Fruit fly (Drosophila melanogaster) whole organism, prepupa: ENCODE measurements around the gene kat-60L1.

Experiments used
- CG10669 ChIP-seq: fragments of 200-800 bp; sonication (Bioruptor generic); optimal IDR thresholded peaks from 3 replicates; lab custom pipeline; 2018; ENCODE audit warnings: missing biosample characterization, mild to moderate bottlenecking, missing genetic modification characterization, moderate library complexity
- CG11762 ChIP-seq: fragments of 200-800 bp; sonication (Bioruptor generic); optimal IDR thresholded peaks from 3 replicates; lab custom pipeline; 2016; ENCODE audit warnings: missing biosample characterization, missing genetic modification characterization; ENCODE audit not compliant: insufficient read depth
- CG15336 ChIP-seq: fragments of 200-800 bp; sonication (Bioruptor generic); IDR thresholded peaks from 2 replicates; pipeline ENCODE4 v1.3.6; 2022; ENCODE audit warnings: missing biosample characterization, missing genetic modification characterization
- CG34406 ChIP-seq: fragments of 200-800 bp; sonication (Bioruptor generic); optimal IDR thresholded peaks from 3 replicates; lab custom pipeline; 2016; ENCODE audit warnings: missing biosample characterization, missing genetic modification characterization
- CG6276 ChIP-seq: fragments of 200-800 bp; sonication (Bioruptor generic); optimal IDR thresholded peaks from 2 replicates; lab custom pipeline; 2017; ENCODE audit warnings: missing biosample characterization, mild to moderate bottlenecking, missing genetic modification characterization
- CG6792 ChIP-seq: fragments of 200-800 bp; sonication (Bioruptor generic); optimal IDR thresholded peaks from 3 replicates; lab custom pipeline; 2016; ENCODE audit warnings: missing biosample characterization, missing genetic modification characterization
- CG8632 ChIP-seq: fragments of 200-800 bp; sonication (Bioruptor generic); optimal IDR thresholded peaks from 3 replicates; lab custom pipeline; 2016; ENCODE audit warnings: missing biosample characterization, missing genetic modification characterization
- Eip78C ChIP-seq: fragments of 200-800 bp; sonication (Bioruptor generic); peaks from one replicate; lab custom pipeline; 2016; ENCODE audit warnings: missing biosample characterization, missing genetic modification characterization
- Hr39 ChIP-seq: fragments of 200-800 bp; sonication (Bioruptor generic); optimal IDR thresholded peaks from 2 replicates; lab custom pipeline; 2016; ENCODE audit warnings: missing biosample characterization, missing genetic modification characterization
- Hr4 ChIP-seq: fragments of 200-800 bp; sonication (Bioruptor generic); optimal IDR thresholded peaks from 3 replicates; lab custom pipeline; 2016; ENCODE audit warnings: missing biosample characterization, missing genetic modification characterization
- Lpt ChIP-seq: fragments of 200-800 bp; sonication (Bioruptor generic); optimal IDR thresholded peaks from 3 replicates; lab custom pipeline; 2016; ENCODE audit warnings: missing biosample characterization, missing genetic modification characterization
- OdsH ChIP-seq: fragments of 200-800 bp; sonication (Bioruptor generic); optimal IDR thresholded peaks from 3 replicates; lab custom pipeline; 2016; ENCODE audit warnings: missing biosample characterization, missing genetic modification characterization
- Sox102F ChIP-seq: fragments of 200-800 bp; sonication (Bioruptor generic); optimal IDR thresholded peaks from 2 replicates; lab custom pipeline; 2016; ENCODE audit warnings: missing biosample characterization, mild to moderate bottlenecking, missing genetic modification characterization
- Sox14 ChIP-seq: fragments of 200-800 bp; sonication (Bioruptor generic); optimal IDR thresholded peaks from 3 replicates; lab custom pipeline; 2016; ENCODE audit warnings: missing biosample characterization, missing genetic modification characterization
- acj6 ChIP-seq: fragments of 200-800 bp; sonication (Bioruptor generic); optimal IDR thresholded peaks from 3 replicates; lab custom pipeline; 2016; ENCODE audit warnings: missing biosample characterization, missing genetic modification characterization
- cyc ChIP-seq: fragments of 200-800 bp; sonication (Bioruptor generic); optimal IDR thresholded peaks from 3 replicates; lab custom pipeline; 2016; ENCODE audit warnings: missing biosample characterization, missing genetic modification characterization
- dsx ChIP-seq: fragments of 200-800 bp; optimal IDR thresholded peaks from 3 replicates; lab custom pipeline; 2019; ENCODE audit warnings: missing biosample characterization, mild to moderate bottlenecking, missing genetic modification characterization, moderate library complexity; ENCODE audit not compliant: poor library complexity, severe bottlenecking
- esn ChIP-seq: fragments of 200-800 bp; sonication (Bioruptor generic); optimal IDR thresholded peaks from 2 replicates; lab custom pipeline; 2016; ENCODE audit warnings: missing biosample characterization, mild to moderate bottlenecking, missing genetic modification characterization, moderate library complexity
- net ChIP-seq: fragments of 200-800 bp; sonication (Bioruptor generic); optimal IDR thresholded peaks from 3 replicates; lab custom pipeline; 2016; ENCODE audit warnings: missing biosample characterization, missing genetic modification characterization
- ss ChIP-seq, 2 experiments: fragments of 200-800 bp; sonication (Bioruptor generic); optimal IDR thresholded peaks; 2 replicates in 1 of 2; 3 replicates in 1 of 2; lab custom pipeline; 2017 to 2018; ENCODE audit warnings: mild to moderate bottlenecking in 2 of 2, missing biosample characterization in 2 of 2, missing genetic modification characterization in 2 of 2, moderate library complexity in 1 of 2
- svp ChIP-seq: fragments of 200-800 bp; sonication (Bioruptor generic); peaks from one replicate; lab custom pipeline; 2016; ENCODE audit warnings: missing biosample characterization, missing genetic modification characterization
- topi ChIP-seq: fragments of 200-800 bp; sonication (Bioruptor generic); optimal IDR thresholded peaks from 3 replicates; lab custom pipeline; 2016; ENCODE audit warnings: missing biosample characterization, missing genetic modification characterization

Gene kat-60L1

DNA sequence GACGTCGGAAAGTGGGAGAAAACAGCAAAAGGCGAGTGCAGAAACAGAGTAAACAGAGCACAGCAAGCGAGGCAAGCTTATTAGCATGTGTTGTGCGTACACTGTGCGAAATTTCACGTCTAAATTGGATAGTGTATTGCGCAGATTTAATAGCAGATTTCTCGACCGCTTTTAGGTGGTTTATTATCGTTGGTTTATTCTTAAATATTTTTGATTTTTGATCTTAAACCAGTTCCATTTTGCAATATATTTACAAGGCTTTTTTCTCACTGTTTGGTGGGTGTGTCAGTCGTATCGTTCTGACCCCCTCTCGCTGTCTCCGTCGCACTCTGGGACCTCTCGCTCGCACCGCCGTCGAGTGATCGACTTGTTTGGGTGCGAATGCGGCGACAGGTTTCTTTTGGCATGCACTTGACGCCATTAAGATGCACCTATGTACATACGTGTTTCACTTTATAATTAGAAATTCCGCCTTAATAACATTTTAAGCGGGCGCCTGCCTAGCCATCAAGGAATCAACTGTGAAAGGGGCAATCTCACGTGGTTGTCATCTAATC, 52.5 kb downstream of the kat-60L1 start (continued):
- peak; percentile 86 for TF ChIP-seq CG6276 (GFP tag; lab: Kevin White, UChicago)
- peak; percentile 97 for TF ChIP-seq cyc (GFP tag; lab: Kevin White, UChicago)
- peak; percentile 93 for TF ChIP-seq Hr4
- TF ChIP-seq CG15336 (GFP tag; lab: Robert Waterston, UW), result peak; percentile 96
- peak; percentile 95 for TF ChIP-seq OdsH (GFP tag; lab: Kevin White, UChicago)
- TF ChIP-seq Hr39 (GFP tag; lab: Kevin White, UChicago), result peak; percentile 97
- peak; percentile 98 for TF ChIP-seq Eip78C (GFP tag; lab: Kevin White, UChicago)
- TF ChIP-seq CG6792, result peak; percentile 92
- peak; percentile 93 for TF ChIP-seq acj6
- peak; percentile 60 to 78 for TF ChIP-seq ss (GFP tag; optimal IDR thresholded peaks at IDR 0.05; lab: Kevin White, UChicago)
- TF ChIP-seq net (GFP tag; lab: Kevin White, UChicago), result peak; percentile 91
- TF ChIP-seq CG8632, result peak; percentile 87
- peak; percentile 91 for TF ChIP-seq Lpt (GFP tag; lab: Kevin White, UChicago)
- TF ChIP-seq, all 60 proteins: peak for 58

DNA sequence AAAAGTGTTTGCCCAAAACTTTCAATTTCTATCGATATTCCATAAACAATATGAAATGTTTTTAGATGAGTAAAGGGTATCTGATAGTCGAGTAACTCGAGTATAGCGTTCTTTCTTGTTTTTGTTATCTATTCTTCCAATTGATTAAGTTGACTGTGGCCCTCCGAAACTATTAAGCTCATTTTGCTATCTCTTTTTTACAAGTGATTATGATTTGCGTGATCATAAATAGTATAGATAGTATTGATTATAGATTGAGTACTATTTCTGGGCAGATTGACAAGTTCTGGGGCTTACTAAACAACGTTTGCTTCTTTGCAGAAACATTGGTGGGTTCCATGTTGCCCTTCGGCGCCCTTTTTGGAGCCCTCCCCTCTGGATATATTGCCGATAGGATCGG, 55.0 kb downstream of the kat-60L1 start:
- no peak for TF ChIP-seq CG6792
- TF ChIP-seq CG15336 (GFP tag; lab: Robert Waterston, UW), result no peak
- TF ChIP-seq Sox102F (GFP tag; lab: Kevin White, UChicago), result no peak
- no peak for TF ChIP-seq cyc (GFP tag; lab: Kevin White, UChicago)
- no peak for TF ChIP-seq Sox14 (GFP tag; lab: Kevin White, UChicago)
- TF ChIP-seq CG10669 (GFP tag; lab: Kevin White, UChicago), result no peak
- no peak for TF ChIP-seq esn (GFP tag; lab: Kevin White, UChicago)
- no peak for TF ChIP-seq topi (GFP tag; lab: Kevin White, UChicago)
- TF ChIP-seq CG11762 (GFP tag; lab: Kevin White, UChicago), result no peak
- TF ChIP-seq svp (GFP tag; lab: Kevin White, UChicago), result no peak
- no peak for TF ChIP-seq CG34406 (GFP tag; lab: Kevin White, UChicago)
- TF ChIP-seq OdsH (GFP tag; lab: Kevin White, UChicago), result no peak
- TF ChIP-seq Hr39 (GFP tag; lab: Kevin White, UChicago), result no peak
- no peak for TF ChIP-seq Hr4
- TF ChIP-seq Eip78C (GFP tag; lab: Kevin White, UChicago), result no peak
- TF ChIP-seq dsx (GFP tag; lab: Kevin White, UChicago), result no peak
